Fruit fly (Drosophila melanogaster): ENCODE data around the gene CG31266.

- TF ChIP-seq CG8159 (tag; optimal IDR thresholded peaks at IDR 0.05) (no peak), CG13204 (GFP tag; optimal IDR thresholded peaks at IDR 0.05) (no peak)
Observed at dm6 chr3R:17178140-17178539, 45.7 kb downstream of the CG31266 start.
